Worm (Caenorhabditis elegans) whole organism, late embryonic: ENCODE measurements around the gene adt-2.

Experiments used
- fkh-10 ChIP-seq: fragments of 150-350 bp; optimal IDR thresholded peaks from 2 replicates; lab custom pipeline; 2014; ENCODE audit warnings: missing biosample characterization, missing genetic modification reagents, missing genetic modification characterization
- hlh-30 ChIP-seq: sonication (generic microtip); optimal IDR thresholded peaks from 2 replicates; lab custom pipeline; 2017; ENCODE audit warnings: antibody characterized with exemption, missing genetic modification characterization, missing compliant biosample characterization; ENCODE audit not compliant: insufficient read depth
- lin-11 ChIP-seq: fragments of 200-800 bp; sonication (Bioruptor generic); optimal IDR thresholded peaks from 2 replicates; lab custom pipeline; 2018; ENCODE audit warnings: mild to moderate bottlenecking, missing genetic modification characterization, missing compliant biosample characterization
- nfya-1 ChIP-seq: sonication (generic microtip); optimal IDR thresholded peaks from 2 replicates; lab custom pipeline; 2017; ENCODE audit warnings: missing genetic modification characterization, mild to moderate bottlenecking, missing compliant biosample characterization, antibody characterized with exemption, moderate library complexity
- nhr-11 ChIP-seq: fragments of 150-350 bp; optimal IDR thresholded peaks from 2 replicates; lab custom pipeline; 2014; ENCODE audit warnings: missing biosample characterization, missing genetic modification characterization
- nhr-232 ChIP-seq: sonication (generic microtip); optimal IDR thresholded peaks from 2 replicates; lab custom pipeline; 2016; ENCODE audit warnings: missing genetic modification characterization, missing compliant biosample characterization
- pag-3 ChIP-seq: sonication (generic microtip); optimal IDR thresholded peaks from 2 replicates; lab custom pipeline; 2016; ENCODE audit warnings: missing compliant biosample characterization, missing genetic modification characterization, borderline replicate concordance
- rnt-1 ChIP-seq: sonication (generic microtip); optimal IDR thresholded peaks from 2 replicates; lab custom pipeline; 2016; ENCODE audit warnings: missing genetic modification characterization, missing compliant biosample characterization
- tbx-2 ChIP-seq: sonication (generic microtip); optimal IDR thresholded peaks from 2 replicates; lab custom pipeline; 2016; ENCODE audit warnings: missing genetic modification characterization, missing compliant biosample characterization
- unc-86 ChIP-seq: sonication (generic microtip); optimal IDR thresholded peaks from 2 replicates; lab custom pipeline; 2016; ENCODE audit warnings: missing genetic modification characterization, missing compliant biosample characterization

DNA sequence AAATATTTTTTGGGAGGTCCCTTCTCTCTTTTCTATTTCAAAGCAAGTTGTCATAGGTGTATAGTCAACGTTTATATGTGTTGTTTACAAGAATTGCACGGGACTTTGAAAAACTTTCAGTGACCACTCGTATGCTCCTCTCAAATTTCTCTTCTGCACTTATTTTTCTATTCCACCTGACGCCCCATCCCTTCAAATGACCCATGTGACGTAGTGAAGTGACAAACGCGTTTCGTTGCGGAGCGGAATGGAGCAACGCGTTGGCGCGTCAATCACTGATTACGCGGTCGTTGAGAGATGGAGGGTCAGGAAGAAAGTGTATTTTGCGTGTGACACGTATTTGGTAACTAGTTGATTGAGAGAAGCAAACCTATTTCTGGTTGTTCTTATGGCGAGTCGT, 50.0 kb downstream of the adt-2 start:
- TF ChIP-seq fkh-10 (no peak), hlh-30 (tag; lab: Kevin White, UChicago) (no peak), nhr-11 (no peak), nhr-232 (tag; lab: Kevin White, UChicago) (no peak), unc-86 (no peak), nfya-1 (tag; lab: Kevin White, UChicago) (no peak), rnt-1 (tag; lab: Kevin White, UChicago) (no peak), pag-3 (tag; lab: Kevin White, UChicago) (no peak), tbx-2 (tag; lab: Kevin White, UChicago) (no peak), lin-11 (tag; lab: Kevin White, UChicago) (no peak)
